Worm (Caenorhabditis elegans) whole organism, L4 larva: ENCODE data around the gene klp-6.

Experiments
- F10B5.3 ChIP-seq: sonication (generic microtip); optimal IDR thresholded peaks from 2 replicates; lab custom pipeline; 2016; ENCODE audit warnings: mild to moderate bottlenecking, missing genetic modification characterization, missing compliant biosample characterization
- R02D3.7 ChIP-seq: fragments of 150-350 bp; sonication (generic microtip); optimal IDR thresholded peaks from 3 replicates; lab custom pipeline; 2014; ENCODE audit warnings: missing biosample characterization, missing genetic modification characterization
- T20F7.1 ChIP-seq: fragments of 200-800 bp; sonication (Bioruptor generic); optimal IDR thresholded peaks from 2 replicates; lab custom pipeline; 2018; ENCODE audit warnings: mild to moderate bottlenecking, missing genetic modification characterization, missing compliant biosample characterization
- ZK546.5 ChIP-seq, 2 experiments: sonication (generic microtip); optimal IDR thresholded peaks; 2 replicates each; lab custom pipeline; 2017; ENCODE audit warnings: missing biosample characterization in 2 of 2, missing genetic modification characterization in 2 of 2
- aha-1 ChIP-seq: fragments of 150-350 bp; peaks from one replicate; lab custom pipeline; 2014; ENCODE audit warnings: missing biosample characterization, missing genetic modification characterization
- aly-2 ChIP-seq: sonication (generic microtip); optimal IDR thresholded peaks from 2 replicates; lab custom pipeline; 2018; ENCODE audit warnings: missing biosample characterization, missing genetic modification characterization
- arid-1 ChIP-seq: fragments of 200-800 bp; sonication (Bioruptor generic); conservative IDR thresholded peaks from 2 replicates; pipeline ENCODE4 v1.3.6; 2022; ENCODE audit warnings: missing genetic modification reagents, missing genetic modification characterization, missing compliant biosample characterization
- ceh-28 ChIP-seq: fragments of 150-350 bp; optimal IDR thresholded peaks from 2 replicates; lab custom pipeline; 2014; ENCODE audit warnings: missing biosample characterization, missing genetic modification reagents, missing genetic modification characterization
- ceh-82 ChIP-seq: sonication (generic microtip); optimal IDR thresholded peaks from 2 replicates; lab custom pipeline; 2017; ENCODE audit warnings: missing biosample characterization, missing genetic modification characterization
- ces-1 ChIP-seq: fragments of 150-350 bp; sonication (generic microtip); optimal IDR thresholded peaks from 4 replicates; lab custom pipeline; 2014; ENCODE audit warnings: missing biosample characterization, missing genetic modification reagents, missing genetic modification characterization
- daf-12 ChIP-seq: fragments of 150-350 bp; optimal IDR thresholded peaks from 2 replicates; lab custom pipeline; 2014; ENCODE audit warnings: missing biosample characterization, missing genetic modification reagents, missing genetic modification characterization
- daf-8 ChIP-seq: fragments of 200-800 bp; sonication (Bioruptor generic); IDR thresholded peaks from 2 replicates; pipeline ENCODE4 v1.3.6; 2022; ENCODE audit warnings: missing genetic modification characterization, missing compliant biosample characterization
- dmd-6 ChIP-seq: fragments of 200-800 bp; sonication (Bioruptor generic); IDR thresholded peaks from 2 replicates; pipeline ENCODE4 v1.3.6; 2022; ENCODE audit warnings: missing genetic modification reagents, missing genetic modification characterization, missing compliant biosample characterization
- dmd-9 ChIP-seq: fragments of 200-800 bp; sonication (Bioruptor generic); IDR thresholded peaks from 2 replicates; pipeline ENCODE4 v1.3.6; 2022; ENCODE audit warnings: missing genetic modification reagents, missing genetic modification characterization, missing compliant biosample characterization
- duxl-1 ChIP-seq: sonication (generic microtip); optimal IDR thresholded peaks from 2 replicates; lab custom pipeline; 2016; ENCODE audit warnings: mild to moderate bottlenecking, missing genetic modification characterization, moderate library complexity, missing compliant biosample characterization; ENCODE audit not compliant: poor library complexity
- egl-27 ChIP-seq: sonication (generic microtip); optimal IDR thresholded peaks from 3 replicates; lab custom pipeline; 2017; ENCODE audit warnings: missing biosample characterization, missing genetic modification reagents, missing genetic modification characterization
- egl-43 ChIP-seq: fragments of 200-800 bp; sonication (Bioruptor generic); IDR thresholded peaks from 2 replicates; pipeline ENCODE4 v1.3.6; 2022; ENCODE audit warnings: missing genetic modification reagents, missing genetic modification characterization, missing compliant biosample characterization
- fos-1 ChIP-seq: fragments of 150-350 bp; optimal IDR thresholded peaks from 2 replicates; lab custom pipeline; 2014; ENCODE audit warnings: missing biosample characterization, missing genetic modification characterization
- gei-8 ChIP-seq: fragments of 200-800 bp; sonication (Bioruptor generic); optimal IDR thresholded peaks from 2 replicates; lab custom pipeline; 2018; ENCODE audit warnings: mild to moderate bottlenecking, missing genetic modification characterization, missing compliant biosample characterization
- hlh-11 ChIP-seq: fragments of 200-800 bp; sonication (Bioruptor generic); optimal IDR thresholded peaks from 2 replicates; lab custom pipeline; 2018; ENCODE audit warnings: mild to moderate bottlenecking, missing genetic modification characterization, missing compliant biosample characterization
- jun-1 ChIP-seq: fragments of 150-350 bp; optimal IDR thresholded peaks from 2 replicates; lab custom pipeline; 2014; ENCODE audit warnings: missing biosample characterization, missing genetic modification reagents, missing genetic modification characterization
- lin-1 ChIP-seq: fragments of 200-800 bp; sonication (Bioruptor generic); IDR thresholded peaks from 2 replicates; pipeline ENCODE4 v1.3.6; 2022; ENCODE audit warnings: missing genetic modification reagents, missing genetic modification characterization, missing compliant biosample characterization
- lin-29 ChIP-seq: fragments of 200-800 bp; sonication (Bioruptor generic); IDR thresholded peaks from 2 replicates; pipeline ENCODE4 v1.3.6; 2022; ENCODE audit warnings: missing genetic modification reagents, missing genetic modification characterization, missing compliant biosample characterization
- lin-38 ChIP-seq: fragments of 200-800 bp; sonication (Bioruptor generic); IDR thresholded peaks from 2 replicates; pipeline ENCODE4 v1.3.6; 2022; ENCODE audit warnings: missing genetic modification reagents, missing genetic modification characterization, missing compliant biosample characterization
- lir-3 ChIP-seq: sonication (generic microtip); optimal IDR thresholded peaks from 2 replicates; lab custom pipeline; 2016; ENCODE audit warnings: mild to moderate bottlenecking, missing genetic modification characterization, missing compliant biosample characterization
- mdl-1 ChIP-seq, 2 experiments: fragments of 150-350 bp in 1 of 2; sonication (generic microtip) in 1 of 2; optimal IDR thresholded peaks; 2 replicates each; lab custom pipeline; 2014 to 2017; ENCODE audit warnings: missing biosample characterization in 2 of 2, missing genetic modification characterization in 2 of 2
- mdt-29 ChIP-seq: fragments of 200-800 bp; sonication (Bioruptor generic); IDR thresholded peaks from 2 replicates; pipeline ENCODE4 v1.3.6; 2022; ENCODE audit warnings: missing genetic modification reagents, missing genetic modification characterization, missing compliant biosample characterization
- mes-2 ChIP-seq: sonication (generic microtip); optimal IDR thresholded peaks from 2 replicates; lab custom pipeline; 2016; ENCODE audit warnings: missing genotype, mild to moderate bottlenecking, missing genetic modification characterization, missing compliant biosample characterization; ENCODE audit not compliant: poor library complexity, severe bottlenecking
- nhr-111 ChIP-seq: fragments of 200-800 bp; sonication (Bioruptor generic); optimal IDR thresholded peaks from 2 replicates; lab custom pipeline; 2018; ENCODE audit warnings: mild to moderate bottlenecking, missing genetic modification characterization, missing compliant biosample characterization
- nhr-28 ChIP-seq: fragments of 150-350 bp; optimal IDR thresholded peaks from 2 replicates; lab custom pipeline; 2014; ENCODE audit warnings: missing biosample characterization, missing genetic modification characterization
- nhr-41 ChIP-seq: fragments of 200-800 bp; sonication (Bioruptor generic); IDR thresholded peaks from 2 replicates; pipeline ENCODE4 v1.3.6; 2022; ENCODE audit warnings: missing genetic modification reagents, missing genetic modification characterization, missing compliant biosample characterization
- nhr-76 ChIP-seq: fragments of 150-350 bp; optimal IDR thresholded peaks from 2 replicates; lab custom pipeline; 2014; ENCODE audit warnings: missing biosample characterization, missing genetic modification characterization
- pqm-1 ChIP-seq: sonication (generic microtip); optimal IDR thresholded peaks from 2 replicates; lab custom pipeline; 2017; ENCODE audit warnings: missing biosample characterization, missing genetic modification characterization
- rbr-2 ChIP-seq: sonication (generic microtip); optimal IDR thresholded peaks from 2 replicates; lab custom pipeline; 2016; ENCODE audit warnings: missing genotype, missing genetic modification characterization, missing compliant biosample characterization
- saeg-2 ChIP-seq: fragments of 200-800 bp; sonication (Bioruptor generic); IDR thresholded peaks from 2 replicates; pipeline ENCODE4 v1.3.6; 2022; ENCODE audit warnings: missing genetic modification reagents, missing genetic modification characterization, missing compliant biosample characterization
- sdz-12 ChIP-seq: fragments of 200-800 bp; sonication (Bioruptor generic); optimal IDR thresholded peaks from 2 replicates; lab custom pipeline; 2018; ENCODE audit warnings: mild to moderate bottlenecking, missing genetic modification characterization, missing compliant biosample characterization
- set-16 ChIP-seq: fragments of 200-800 bp; sonication (Bioruptor generic); IDR thresholded peaks from 2 replicates; pipeline ENCODE4 v1.3.6; 2022; ENCODE audit warnings: missing genetic modification reagents, missing genetic modification characterization, missing compliant biosample characterization
- skn-1 ChIP-seq: fragments of 150-350 bp; optimal IDR thresholded peaks from 2 replicates; lab custom pipeline; 2014; ENCODE audit warnings: missing biosample characterization, missing genetic modification characterization
- tag-97 ChIP-seq: fragments of 200-800 bp; sonication (Bioruptor generic); IDR thresholded peaks from 2 replicates; pipeline ENCODE4 v1.3.6; 2022; ENCODE audit warnings: missing genetic modification characterization, missing compliant biosample characterization
- tra-1 ChIP-seq: fragments of 200-800 bp; sonication (Bioruptor generic); IDR thresholded peaks from 2 replicates; pipeline ENCODE4 v1.3.6; 2022; ENCODE audit warnings: missing genetic modification reagents, missing genetic modification characterization, missing compliant biosample characterization
- unc-62 ChIP-seq, 3 experiments: fragments of 150-350 bp in 1 of 3; sonication (generic microtip); optimal IDR thresholded peaks in 2 of 3; peaks in 1 of 3; 1 replicate in 1 of 3; 2 replicates in 2 of 3; lab custom pipeline; 2014 to 2017; ENCODE audit warnings: missing biosample characterization in 3 of 3, missing genetic modification characterization in 3 of 3, missing genetic modification reagents in 3 of 3, missing genotype in 1 of 3
- vab-7 ChIP-seq: fragments of 200-800 bp; sonication (Bioruptor generic); IDR thresholded peaks from 2 replicates; pipeline ENCODE4 v1.3.6; 2022; ENCODE audit warnings: missing genetic modification reagents, missing genetic modification characterization, missing compliant biosample characterization
- zag-1 ChIP-seq: fragments of 150-350 bp; optimal IDR thresholded peaks from 2 replicates; lab custom pipeline; 2014; ENCODE audit warnings: missing biosample characterization, missing genetic modification characterization
- zfp-2 ChIP-seq: sonication (generic microtip); optimal IDR thresholded peaks from 2 replicates; lab custom pipeline; 2016; ENCODE audit warnings: mild to moderate bottlenecking, missing genetic modification characterization, missing compliant biosample characterization
- zip-11 ChIP-seq: fragments of 200-800 bp; sonication (Bioruptor generic); IDR thresholded peaks from 2 replicates; pipeline ENCODE4 v1.3.6; 2022; ENCODE audit warnings: missing genetic modification characterization, missing compliant biosample characterization
- ztf-7 ChIP-seq: fragments of 150-350 bp; optimal IDR thresholded peaks from 2 replicates; lab custom pipeline; 2014; ENCODE audit warnings: missing biosample characterization, missing genetic modification characterization

klp-6 gene

ce11 chrIII:5010723-5011122, 20.0 kb upstream of the klp-6 start:
- TF ChIP-seq mes-2 (tag; lab: Kevin White, UChicago) = no peak
- no peak for TF ChIP-seq hlh-11 (tag; lab: Kevin White, UChicago)
- no peak for TF ChIP-seq ces-1 (GFP tag; lab: Kevin White, UChicago)
- no peak for TF ChIP-seq jun-1 (tag; lab: Kevin White, UChicago)
- no peak for TF ChIP-seq egl-27
- TF ChIP-seq unc-62 (GFP tag; optimal IDR thresholded peaks at IDR 0.05 in 1 of 2; lab: Kevin White, UChicago) = peak in 1 of 2 experiments; percentile 96
- TF ChIP-seq unc-62 (tag; optimal IDR thresholded peaks at IDR 0.05; lab: Kevin White, UChicago) = no peak
- peak; percentile 32; the same call in 1 of the 2 replicates for TF ChIP-seq lin-38 (GFP tag; lab: Robert Waterston, UW)
- no peak for TF ChIP-seq nhr-111
- TF ChIP-seq rbr-2 (tag; lab: Kevin White, UChicago) = no peak
- TF ChIP-seq nhr-41 (GFP tag; lab: Robert Waterston, UW) = no peak
- TF ChIP-seq F10B5.3 = no peak
- TF ChIP-seq ztf-7 = no peak
- TF ChIP-seq set-16 (GFP tag; lab: Robert Waterston, UW) = peak; percentile 13; the same call in 1 of the 2 replicates
- TF ChIP-seq fos-1 = no peak
- no peak for TF ChIP-seq nhr-76
- no peak for TF ChIP-seq lir-3 (tag; lab: Kevin White, UChicago)
- TF ChIP-seq saeg-2 (GFP tag; lab: Robert Waterston, UW) = no peak
- no peak for TF ChIP-seq zfp-2 (tag; lab: Kevin White, UChicago)
- TF ChIP-seq daf-12 (tag; lab: Kevin White, UChicago) = no peak
- no peak for TF ChIP-seq tag-97 (GFP tag; lab: Robert Waterston, UW)
- TF ChIP-seq daf-8 (GFP tag; lab: Robert Waterston, UW) = no peak
- no peak for TF ChIP-seq lin-29 (GFP tag; lab: Robert Waterston, UW)
- TF ChIP-seq aha-1 (tag; lab: Kevin White, UChicago) = peak; percentile 83

- TF ChIP-seq aha-1 (tag; lab: Kevin White, UChicago) = peak; percentile 43
- TF ChIP-seq zfp-2 (tag; lab: Kevin White, UChicago) = no peak
- TF ChIP-seq unc-62 (GFP tag; optimal IDR thresholded peaks at IDR 0.05 in 1 of 2; lab: Kevin White, UChicago) = peak in 1 of 2 experiments; percentile 38
- TF ChIP-seq unc-62 (tag; optimal IDR thresholded peaks at IDR 0.05; lab: Kevin White, UChicago) = no peak
These were observed 18.3 kb upstream of the klp-6 start for ce11 chrIII:5012460-5012859.

- TF ChIP-seq saeg-2 (GFP tag; lab: Robert Waterston, UW) (no peak), rbr-2 (tag; lab: Kevin White, UChicago) (peak; percentile 90), tag-97 (GFP tag; lab: Robert Waterston, UW) (no peak), zfp-2 (tag; lab: Kevin White, UChicago) (no peak), nhr-111 (no peak), gei-8 (GFP tag; lab: Kevin White, UChicago) (peak; percentile 21), ZK546.5 (tag; optimal IDR thresholded peaks at IDR 0.05; lab: Kevin White, UChicago) (no peak), skn-1 (tag; lab: Kevin White, UChicago) (no peak), mdt-29 (GFP tag; lab: Robert Waterston, UW) (no peak), arid-1 (GFP tag; lab: Robert Waterston, UW) (0 out of 2 replicates have a peak, but pooled peaks have one; percentile 15), jun-1 (tag; lab: Kevin White, UChicago) (no peak), pqm-1 (tag; lab: Kevin White, UChicago) (no peak), egl-43 (GFP tag; lab: Robert Waterston, UW) (no peak; the same call in none of the 2 replicates), ceh-28 (peak; percentile 65), tra-1 (GFP tag; lab: Robert Waterston, UW) (0 out of 2 replicates have a peak, but pooled peaks have one; percentile 34), mdl-1 (tag; optimal IDR thresholded peaks at IDR 0.05; lab: Kevin White, UChicago) (peak; percentile 42 to 78), lin-1 (peak; percentile 32; the same call in 1 of the 2 replicates), daf-12 (tag; lab: Kevin White, UChicago) (no peak), nhr-28 (tag; lab: Kevin White, UChicago) (peak; percentile 62), T20F7.1 (peak; percentile 72), ceh-82 (tag; lab: Kevin White, UChicago) (no peak), dmd-9 (GFP tag; lab: Robert Waterston, UW) (no peak), sdz-12 (GFP tag; lab: Kevin White, UChicago) (no peak), duxl-1 (tag; lab: Kevin White, UChicago) (no peak), zip-11 (GFP tag; lab: Robert Waterston, UW) (no peak), zag-1 (tag; lab: Kevin White, UChicago) (no peak), dmd-6 (GFP tag; lab: Robert Waterston, UW) (peak; percentile 64), aly-2 (tag; lab: Kevin White, UChicago) (no peak), egl-27 (no peak), R02D3.7 (tag; lab: Kevin White, UChicago) (no peak), vab-7 (GFP tag; lab: Robert Waterston, UW) (0 out of 2 replicates have a peak, but pooled peaks have one; percentile 39)
These were observed 16.8 kb upstream of the klp-6 start for ce11 chrIII:5013915-5014346.
